Fruit fly (Drosophila melanogaster) whole organism, embryonic: ENCODE measurements around the gene CG4497.
A peak's percentile ranks its signal among the peaks of the same experiment; 100 is the strongest.

Source experiments
- Atf-2 ChIP-seq: fragments of 200-800 bp; sonication (Bioruptor generic); optimal IDR thresholded peaks from 2 replicates; lab custom pipeline; 2016; ENCODE audit warnings: missing biosample characterization, missing genetic modification characterization
- Awh ChIP-seq: fragments of 200-800 bp; sonication (Bioruptor generic); IDR thresholded peaks from 2 replicates; pipeline ENCODE4, ENCODE4 v1.3.6; 2022; ENCODE audit warnings: missing biosample characterization, missing genetic modification characterization
- Bteb2 ChIP-seq: fragments of 200-800 bp; sonication (Bioruptor generic); optimal IDR thresholded peaks from 2 replicates; lab custom pipeline; 2016; ENCODE audit warnings: missing biosample characterization, missing genetic modification characterization
- CG11695 ChIP-seq: fragments of 200-800 bp; sonication (Bioruptor generic); IDR thresholded peaks from 3 replicates; pipeline ENCODE4 v1.3.6; 2022; ENCODE audit warnings: missing biosample characterization, missing genetic modification characterization
- CG13296 ChIP-seq: fragments of 200-800 bp; sonication (Bioruptor generic); optimal IDR thresholded peaks from 3 replicates; lab custom pipeline; 2018; ENCODE audit warnings: missing biosample characterization, mild to moderate bottlenecking, missing genetic modification characterization
- CG15269 ChIP-seq: fragments of 200-800 bp; sonication (Bioruptor generic); optimal IDR thresholded peaks from 2 replicates; lab custom pipeline; 2018; ENCODE audit warnings: missing biosample characterization, mild to moderate bottlenecking, missing genetic modification characterization, moderate library complexity
- CG15601 ChIP-seq: fragments of 200-800 bp; sonication (Bioruptor generic); optimal IDR thresholded peaks from 3 replicates; lab custom pipeline; 2019; ENCODE audit warnings: missing biosample characterization, mild to moderate bottlenecking, missing genetic modification characterization, moderate library complexity
- CG15696 ChIP-seq: fragments of 200-800 bp; sonication (Bioruptor generic); optimal IDR thresholded peaks from 2 replicates; lab custom pipeline; 2019; ENCODE audit warnings: missing biosample characterization, mild to moderate bottlenecking, missing genetic modification characterization, moderate library complexity
- CG16813 ChIP-seq: fragments of 200-800 bp; sonication (Bioruptor generic); IDR thresholded peaks from 3 replicates; pipeline ENCODE4 v1.3.6; 2022; ENCODE audit warnings: missing biosample characterization, missing genetic modification characterization; ENCODE audit not compliant: partially characterized antibody
- CG2202 ChIP-seq: fragments of 200-800 bp; sonication (Bioruptor generic); optimal IDR thresholded peaks from 2 replicates; lab custom pipeline; 2018; ENCODE audit warnings: missing biosample characterization, mild to moderate bottlenecking, missing genetic modification characterization
- CG7987 ChIP-seq: fragments of 200-800 bp; sonication (Bioruptor generic); optimal IDR thresholded peaks from 2 replicates; lab custom pipeline; 2018; ENCODE audit warnings: missing biosample characterization, mild to moderate bottlenecking, missing genetic modification characterization, moderate library complexity
- CG8281 ChIP-seq: fragments of 200-800 bp; sonication (Bioruptor generic); optimal IDR thresholded peaks from 2 replicates; lab custom pipeline; 2018; ENCODE audit warnings: missing biosample characterization, mild to moderate bottlenecking, missing genetic modification characterization, moderate library complexity
- CG8478 ChIP-seq: fragments of >200 bp; optimal IDR thresholded peaks from 2 replicates; lab custom pipeline; 2018
- CHES-1-like ChIP-seq: fragments of 200-800 bp; sonication (Bioruptor generic); optimal IDR thresholded peaks from 2 replicates; lab custom pipeline; 2016; ENCODE audit warnings: missing biosample characterization, missing genetic modification characterization
- Dref ChIP-seq: fragments of 200-800 bp; sonication (Bioruptor generic); IDR thresholded peaks from 2 replicates; pipeline ENCODE4 v1.3.6; 2022; ENCODE audit warnings: missing biosample characterization, missing genetic modification characterization
- Eip74EF ChIP-seq, 2 experiments: fragments of 200-800 bp in 1 of 2; fragments of >200 bp in 1 of 2; sonication (Bioruptor generic) in 1 of 2; optimal IDR thresholded peaks; 2 replicates each; lab custom pipeline; 2017 to 2019; ENCODE audit warnings: missing biosample characterization in 2 of 2, missing genetic modification characterization in 2 of 2, mild to moderate bottlenecking in 1 of 2, moderate library complexity in 1 of 2
- Gug ChIP-seq: fragments of 200-800 bp; sonication (Bioruptor generic); IDR thresholded peaks from 4 replicates; pipeline ENCODE4 v1.3.6; 2022; ENCODE audit warnings: missing biosample characterization, missing genetic modification characterization
- HHEX ChIP-seq: fragments of 200-800 bp; sonication (Bioruptor generic); optimal IDR thresholded peaks from 3 replicates; lab custom pipeline; 2017; ENCODE audit warnings: missing biosample characterization, mild to moderate bottlenecking, missing genetic modification characterization, missing genetic modification reagents
- Mrtf ChIP-seq: fragments of 200-800 bp; sonication (Bioruptor generic); IDR thresholded peaks from 3 replicates; pipeline ENCODE4 v1.3.6; 2022; ENCODE audit warnings: missing biosample characterization, missing genetic modification characterization
- Xbp1 ChIP-seq: fragments of 200-800 bp; sonication (Bioruptor generic); optimal IDR thresholded peaks from 3 replicates; lab custom pipeline; 2016; ENCODE audit warnings: missing biosample characterization, mild to moderate bottlenecking, missing genetic modification characterization
- ab ChIP-seq: fragments of 200-800 bp; sonication (Bioruptor generic); optimal IDR thresholded peaks from 2 replicates; lab custom pipeline; 2016; ENCODE audit warnings: missing biosample characterization, missing genetic modification characterization
- amos ChIP-seq: fragments of 200-800 bp; sonication (Bioruptor generic); IDR thresholded peaks from 2 replicates; pipeline ENCODE4 v1.3.6; 2022; ENCODE audit warnings: missing biosample characterization, missing genetic modification characterization; ENCODE audit not compliant: partially characterized antibody
- bcd ChIP-seq: fragments of 200-800 bp; sonication (Bioruptor generic); optimal IDR thresholded peaks from 2 replicates; lab custom pipeline; 2017; ENCODE audit warnings: missing biosample characterization, mild to moderate bottlenecking, missing genetic modification characterization
- cad ChIP-seq: fragments of >200 bp; optimal IDR thresholded peaks from 2 replicates; lab custom pipeline; 2017; ENCODE audit warnings: missing biosample characterization, missing genetic modification characterization
- chinmo ChIP-seq: fragments of 200-800 bp; sonication (Bioruptor generic); IDR thresholded peaks from 4 replicates; pipeline ENCODE4 v1.3.6; 2022; ENCODE audit warnings: missing biosample characterization, missing genetic modification characterization; ENCODE audit not compliant: partially characterized antibody
- dan ChIP-seq: fragments of 200-800 bp; sonication (Bioruptor generic); IDR thresholded peaks from 2 replicates; pipeline ENCODE4 v1.3.6; 2022; ENCODE audit warnings: missing biosample characterization, missing genetic modification characterization
- dpn ChIP-seq, 2 experiments: fragments of 200-800 bp; sonication (Bioruptor generic); optimal IDR thresholded peaks; 3 replicates each; lab custom pipeline; 2016; ENCODE audit warnings: missing biosample characterization in 2 of 2, missing genetic modification characterization in 2 of 2
- gro ChIP-seq: fragments of 200-800 bp; sonication (Bioruptor generic); optimal IDR thresholded peaks from 2 replicates; lab custom pipeline; 2016; ENCODE audit warnings: missing biosample characterization, missing genetic modification characterization
- gsb ChIP-seq: fragments of 200-800 bp; sonication (Bioruptor generic); IDR thresholded peaks from 2 replicates; pipeline ENCODE4 v1.3.6; 2022; ENCODE audit warnings: missing biosample characterization, missing genetic modification characterization
- gsb-n ChIP-seq: fragments of 200-800 bp; sonication (Bioruptor generic); optimal IDR thresholded peaks from 3 replicates; lab custom pipeline; 2018; ENCODE audit warnings: missing biosample characterization, mild to moderate bottlenecking, missing genetic modification characterization
- gt ChIP-seq: fragments of 200-800 bp; sonication (Bioruptor generic); IDR thresholded peaks from 2 replicates; pipeline ENCODE4 v1.3.6; 2022; ENCODE audit warnings: missing biosample characterization, missing genetic modification characterization
- hbn ChIP-seq: fragments of 200-800 bp; sonication (Bioruptor generic); IDR thresholded peaks from 2 replicates; pipeline ENCODE4 v1.3.6; 2022; ENCODE audit warnings: missing biosample characterization, missing genetic modification characterization; ENCODE audit not compliant: partially characterized antibody
- kni ChIP-seq: fragments of 200-800 bp; sonication (Bioruptor generic); optimal IDR thresholded peaks from 3 replicates; lab custom pipeline; 2017; ENCODE audit warnings: mild to moderate bottlenecking, missing biosample characterization, missing genetic modification reagents, missing genetic modification characterization
- oc ChIP-seq: fragments of 200-800 bp; sonication (Bioruptor generic); optimal IDR thresholded peaks from 2 replicates; lab custom pipeline; 2018; ENCODE audit warnings: missing biosample characterization, mild to moderate bottlenecking, missing genetic modification characterization, moderate library complexity
- pros ChIP-seq: fragments of 200-800 bp; sonication (Bioruptor generic); optimal IDR thresholded peaks from 3 replicates; lab custom pipeline; 2019; ENCODE audit warnings: missing biosample characterization, mild to moderate bottlenecking, missing genetic modification characterization, moderate library complexity
- row ChIP-seq: fragments of 200-800 bp; sonication (Bioruptor generic); IDR thresholded peaks from 3 replicates; pipeline ENCODE4 v1.3.6; 2022; ENCODE audit warnings: missing biosample characterization, missing genetic modification characterization
- schlank ChIP-seq: fragments of 200-800 bp; sonication (Bioruptor generic); optimal IDR thresholded peaks from 2 replicates; lab custom pipeline; 2018; ENCODE audit warnings: missing biosample characterization, mild to moderate bottlenecking, missing genetic modification characterization
- sd ChIP-seq: fragments of 200-800 bp; sonication (Bioruptor generic); optimal IDR thresholded peaks from 3 replicates; lab custom pipeline; 2018; ENCODE audit warnings: missing biosample characterization, mild to moderate bottlenecking, missing genetic modification characterization, moderate library complexity
- sens-2 ChIP-seq: fragments of 200-800 bp; sonication (Bioruptor generic); IDR thresholded peaks from 2 replicates; pipeline ENCODE4 v1.3.6; 2022; ENCODE audit warnings: missing biosample characterization, missing genetic modification characterization
- sisA ChIP-seq: fragments of 200-800 bp; sonication (Bioruptor generic); IDR thresholded peaks from 2 replicates; pipeline ENCODE4 v1.3.6; 2022; ENCODE audit warnings: missing biosample characterization, missing genetic modification characterization
- slbo ChIP-seq: fragments of 200-800 bp; sonication (Bioruptor generic); IDR thresholded peaks from 2 replicates; pipeline ENCODE4 v1.3.6; 2022; ENCODE audit warnings: missing biosample characterization, missing genetic modification characterization
- slou ChIP-seq: fragments of 200-800 bp; sonication (Bioruptor generic); optimal IDR thresholded peaks from 3 replicates; lab custom pipeline; 2016; ENCODE audit warnings: missing biosample characterization, missing genetic modification characterization
- sob ChIP-seq: fragments of 200-800 bp; sonication (Bioruptor generic); IDR thresholded peaks from 2 replicates; pipeline ENCODE4 v1.3.6; 2022; ENCODE audit warnings: missing biosample characterization, missing genetic modification characterization
- tap ChIP-seq: fragments of 200-800 bp; optimal IDR thresholded peaks from 3 replicates; lab custom pipeline; 2019; ENCODE audit warnings: missing biosample characterization, mild to moderate bottlenecking, missing genetic modification characterization, moderate library complexity
- unc-4 ChIP-seq: fragments of 200-800 bp; sonication (Bioruptor generic); IDR thresholded peaks from 2 replicates; pipeline ENCODE4 v1.3.6; 2022; ENCODE audit warnings: missing biosample characterization, missing genetic modification characterization; ENCODE audit not compliant: partially characterized antibody
- vvl ChIP-seq: fragments of 200-800 bp; sonication (Bioruptor generic); IDR thresholded peaks from 2 replicates; pipeline ENCODE4 v1.3.6; 2022; ENCODE audit warnings: missing biosample characterization, missing genetic modification characterization

The CG4497 gene

dm6 chr2L:7175786-7176185, 18.6 kb downstream of the CG4497 start (continued):
- TF ChIP-seq oc (tag; lab: Kevin White, UChicago), result no peak
- no peak for TF ChIP-seq sens-2 (GFP tag; lab: Robert Waterston, UW)
- TF ChIP-seq gsb, result no peak
- peak; percentile 12 for TF ChIP-seq bcd (GFP tag; lab: Kevin White, UChicago)
- TF ChIP-seq CG16813, result no peak
- TF ChIP-seq CG15601 (tag; lab: Kevin White, UChicago), result no peak
- no peak for TF ChIP-seq cad
- TF ChIP-seq CG7987, result no peak
- TF ChIP-seq ab (GFP tag; lab: Kevin White, UChicago), result no peak
- TF ChIP-seq unc-4 (GFP tag; lab: Robert Waterston, UW), result no peak
- TF ChIP-seq amos, result no peak
- TF ChIP-seq hbn, result no peak
- TF ChIP-seq CG15696, result no peak
- TF ChIP-seq Atf-2 (GFP tag; lab: Kevin White, UChicago), result no peak
- peak; percentile 28; the same call in 1 of the 2 replicates for TF ChIP-seq slbo
- TF ChIP-seq gro (GFP tag; lab: Kevin White, UChicago), result no peak
- no peak for TF ChIP-seq CG8281 (tag; lab: Kevin White, UChicago)
- TF ChIP-seq CG8478, result no peak
- TF ChIP-seq kni (GFP tag; lab: Kevin White, UChicago), result no peak
- TF ChIP-seq Bteb2 (GFP tag; lab: Kevin White, UChicago), result no peak
- no peak for TF ChIP-seq sisA (GFP tag; lab: Robert Waterston, UW)
- TF ChIP-seq CG13296, result no peak
- no peak for TF ChIP-seq HHEX (GFP tag; lab: Kevin White, UChicago)
- TF ChIP-seq dan (GFP tag; lab: Robert Waterston, UW), result no peak
- no peak for TF ChIP-seq Xbp1 (GFP tag; lab: Kevin White, UChicago)
- TF ChIP-seq CG2202, result no peak
- TF ChIP-seq dpn (GFP tag; optimal IDR thresholded peaks at IDR 0.05; lab: Kevin White, UChicago), result no peak
- no peak for TF ChIP-seq pros (GFP tag; lab: Kevin White, UChicago)
- TF ChIP-seq Gug (GFP tag; lab: Robert Waterston, UW), result no peak
- TF ChIP-seq schlank (tag; lab: Kevin White, UChicago), result no peak
- no peak for TF ChIP-seq CG11695 (GFP tag; lab: Robert Waterston, UW)
- no peak for TF ChIP-seq gt (GFP tag; lab: Robert Waterston, UW)
- TF ChIP-seq slou (GFP tag; lab: Kevin White, UChicago), result no peak
- TF ChIP-seq Dref (GFP tag; lab: Robert Waterston, UW), result no peak
- TF ChIP-seq Mrtf (GFP tag; lab: Robert Waterston, UW), result peak; percentile 43; the same call in 1 of the 3 replicates

dm6 chr2L:7174351-7174750, 20.0 kb downstream of the CG4497 start:
- TF ChIP-seq sd (tag; lab: Kevin White, UChicago), result peak; percentile 29
- peak in 1 of 2 experiments; percentile 41 for TF ChIP-seq Eip74EF (GFP tag; optimal IDR thresholded peaks at IDR 0.05; lab: Kevin White, UChicago)
- no peak for TF ChIP-seq CHES-1-like (GFP tag; lab: Kevin White, UChicago)
- TF ChIP-seq CG15269 (tag; lab: Kevin White, UChicago), result peak; percentile 13
- TF ChIP-seq Awh, result peak; percentile 9; the same call in 1 of the 2 replicates
- peak; percentile 62 for TF ChIP-seq vvl (GFP tag; lab: Robert Waterston, UW)
- TF ChIP-seq sob (GFP tag; lab: Robert Waterston, UW), result no peak
- peak; percentile 81 for TF ChIP-seq pros (GFP tag; lab: Kevin White, UChicago)
- TF ChIP-seq gsb-n (tag; lab: Kevin White, UChicago), result peak; percentile 16
- TF ChIP-seq tap, result no peak
- TF ChIP-seq row (GFP tag; lab: Robert Waterston, UW), result no peak
- peak; percentile 83; the same call in 2 of the 4 replicates for TF ChIP-seq chinmo (GFP tag; lab: Robert Waterston, UW)
- TF ChIP-seq, all 482 proteins: peak for 8
